Worm (Caenorhabditis elegans) whole organism, L1 larva: ENCODE results near the gene Y43C5B.2.

Experiments used
- C04F5.9 ChIP-seq: sonication (generic microtip); optimal IDR thresholded peaks from 2 replicates; lab custom pipeline; 2016; ENCODE audit warnings: missing genetic modification characterization, missing compliant biosample characterization
- C34B4.2 ChIP-seq: sonication (generic microtip); optimal IDR thresholded peaks from 2 replicates; lab custom pipeline; 2017; ENCODE audit warnings: mild to moderate bottlenecking, missing genetic modification characterization, missing compliant biosample characterization
- aly-2 ChIP-seq: fragments of 150-350 bp; optimal IDR thresholded peaks from 2 replicates; lab custom pipeline; 2014; ENCODE audit warnings: missing biosample characterization, missing genetic modification characterization
- ama-1 ChIP-seq: fragments of 150-350 bp; optimal IDR thresholded peaks from 2 replicates; lab custom pipeline; 2014
- ceh-8 ChIP-seq: fragments of 200-800 bp; sonication (Bioruptor generic); optimal IDR thresholded peaks from 2 replicates; lab custom pipeline; 2018; ENCODE audit warnings: mild to moderate bottlenecking, missing genetic modification characterization, moderate library complexity, missing compliant biosample characterization
- ceh-82 ChIP-seq, 3 experiments: fragments of 150-350 bp in 1 of 3; sonication (generic microtip) in 2 of 3; optimal IDR thresholded peaks; 2 replicates each; lab custom pipeline; 2014 to 2017; ENCODE audit warnings: missing biosample characterization in 3 of 3, missing genetic modification characterization in 3 of 3
- ces-1 ChIP-seq: fragments of 150-350 bp; optimal IDR thresholded peaks from 2 replicates; lab custom pipeline; 2014; ENCODE audit warnings: missing biosample characterization, missing genetic modification reagents, missing genetic modification characterization
- efl-3 ChIP-seq: fragments of 200-800 bp; sonication (Bioruptor generic); optimal IDR thresholded peaks from 2 replicates; lab custom pipeline; 2018; ENCODE audit warnings: mild to moderate bottlenecking, missing genetic modification characterization, missing compliant biosample characterization
- elt-3 ChIP-seq, 6 experiments: fragments of 150-350 bp in 1 of 6; sonication (generic microtip); optimal IDR thresholded peaks; 2 replicates each; lab custom pipeline; 2017 to 2018; ENCODE audit warnings: missing biosample characterization in 6 of 6, missing genetic modification characterization in 6 of 6, inconsistent platforms in 1 of 6
- ets-5 ChIP-seq: fragments of 200-800 bp; sonication (Bioruptor generic); IDR thresholded peaks from 2 replicates; pipeline ENCODE4 v1.3.6; 2022; ENCODE audit warnings: missing genetic modification characterization, missing compliant biosample characterization
- fkh-10 ChIP-seq: sonication (generic microtip); optimal IDR thresholded peaks from 2 replicates; lab custom pipeline; 2017; ENCODE audit warnings: missing biosample characterization, missing genetic modification reagents, missing genetic modification characterization
- fkh-8 ChIP-seq: sonication (generic microtip); optimal IDR thresholded peaks from 2 replicates; lab custom pipeline; 2016; ENCODE audit warnings: mild to moderate bottlenecking, missing genetic modification characterization, missing compliant biosample characterization
- hlh-17 ChIP-seq: fragments of 200-800 bp; sonication (Bioruptor generic); optimal IDR thresholded peaks from 2 replicates; lab custom pipeline; 2018; ENCODE audit warnings: missing genetic modification characterization, mild to moderate bottlenecking, missing compliant biosample characterization, moderate library complexity, borderline replicate concordance
- irx-1 ChIP-seq: sonication (generic microtip); optimal IDR thresholded peaks from 2 replicates; lab custom pipeline; 2016; ENCODE audit warnings: missing genetic modification characterization, missing compliant biosample characterization
- jun-1 ChIP-seq: fragments of 150-350 bp; optimal IDR thresholded peaks from 2 replicates; lab custom pipeline; 2014; ENCODE audit warnings: missing biosample characterization, missing genetic modification reagents, missing genetic modification characterization
- lin-35 ChIP-seq, 2 experiments: fragments of 150-350 bp; optimal IDR thresholded peaks; 2 replicates each; lab custom pipeline; 2014; ENCODE audit warnings: missing biosample characterization in 2 of 2, missing genetic modification characterization in 2 of 2, missing genetic modification reagents in 2 of 2
- lir-3 ChIP-seq: sonication (generic microtip); optimal IDR thresholded peaks from 2 replicates; lab custom pipeline; 2016; ENCODE audit warnings: mild to moderate bottlenecking, missing genetic modification characterization, moderate library complexity, missing compliant biosample characterization; ENCODE audit not compliant: poor library complexity
- mdl-1 ChIP-seq, 2 experiments: fragments of 150-350 bp; optimal IDR thresholded peaks; 2 replicates each; lab custom pipeline; 2014 to 2017; ENCODE audit warnings: missing biosample characterization in 2 of 2, missing genetic modification characterization in 2 of 2, inconsistent platforms in 1 of 2
- mef-2 ChIP-seq: fragments of 150-350 bp; optimal IDR thresholded peaks from 2 replicates; lab custom pipeline; 2014; ENCODE audit warnings: missing biosample characterization, missing genetic modification characterization
- mep-1 ChIP-seq: fragments of 150-350 bp; optimal IDR thresholded peaks from 2 replicates; lab custom pipeline; 2014; ENCODE audit warnings: missing biosample characterization, missing genetic modification characterization
- nhr-19 ChIP-seq: fragments of 200-800 bp; sonication (Bioruptor generic); conservative IDR thresholded peaks from 2 replicates; pipeline ENCODE4 v1.3.6; 2022; ENCODE audit warnings: missing genetic modification characterization, missing compliant biosample characterization
- nhr-20 ChIP-seq: sonication (generic microtip); optimal IDR thresholded peaks from 2 replicates; lab custom pipeline; 2016; ENCODE audit warnings: mild to moderate bottlenecking, missing genetic modification characterization, missing compliant biosample characterization
- nhr-28 ChIP-seq: fragments of 150-350 bp; optimal IDR thresholded peaks from 2 replicates; lab custom pipeline; 2014; ENCODE audit warnings: missing biosample characterization, missing genetic modification characterization
- nhr-47 ChIP-seq: sonication (generic microtip); optimal IDR thresholded peaks from 2 replicates; lab custom pipeline; 2016; ENCODE audit warnings: mild to moderate bottlenecking, missing genetic modification characterization, moderate library complexity, missing compliant biosample characterization
- nhr-71 ChIP-seq: sonication (generic microtip); optimal IDR thresholded peaks from 2 replicates; lab custom pipeline; 2016; ENCODE audit warnings: mild to moderate bottlenecking, missing genetic modification characterization, moderate library complexity, missing compliant biosample characterization
- nhr-76 ChIP-seq: sonication (generic microtip); optimal IDR thresholded peaks from 2 replicates; lab custom pipeline; 2017; ENCODE audit warnings: missing biosample characterization, missing genetic modification characterization
- nhr-77 ChIP-seq: fragments of 150-350 bp; optimal IDR thresholded peaks from 2 replicates; lab custom pipeline; 2014; ENCODE audit warnings: missing biosample characterization, missing genetic modification characterization
- nhr-90 ChIP-seq: sonication (generic microtip); optimal IDR thresholded peaks from 2 replicates; lab custom pipeline; 2016; ENCODE audit warnings: mild to moderate bottlenecking, missing genetic modification characterization, missing compliant biosample characterization; ENCODE audit not compliant: poor library complexity
- rnt-1 ChIP-seq: sonication (generic microtip); optimal IDR thresholded peaks from 2 replicates; lab custom pipeline; 2016; ENCODE audit warnings: mild to moderate bottlenecking, missing genetic modification characterization, moderate library complexity, missing compliant biosample characterization
- snu-23 ChIP-seq: sonication (generic microtip); optimal IDR thresholded peaks from 2 replicates; lab custom pipeline; 2016; ENCODE audit warnings: missing genetic modification characterization, missing compliant biosample characterization
- sup-37 ChIP-seq: fragments of 200-800 bp; sonication (Bioruptor generic); optimal IDR thresholded peaks from 2 replicates; lab custom pipeline; 2018; ENCODE audit warnings: mild to moderate bottlenecking, missing genetic modification characterization, missing compliant biosample characterization
- swsn-7 ChIP-seq: sonication (generic microtip); optimal IDR thresholded peaks from 2 replicates; lab custom pipeline; 2016; ENCODE audit warnings: missing genetic modification characterization, missing compliant biosample characterization
- tbx-2 ChIP-seq: sonication (generic microtip); optimal IDR thresholded peaks from 2 replicates; lab custom pipeline; 2016; ENCODE audit warnings: missing genetic modification characterization, missing compliant biosample characterization
- unc-62 ChIP-seq: fragments of 150-350 bp; optimal IDR thresholded peaks from 2 replicates; lab custom pipeline; 2014; ENCODE audit warnings: missing biosample characterization, missing genetic modification reagents, missing genetic modification characterization
- vab-15 ChIP-seq: sonication (generic microtip); optimal IDR thresholded peaks from 2 replicates; lab custom pipeline; 2017; ENCODE audit warnings: missing genotype, mild to moderate bottlenecking, missing genetic modification characterization, missing compliant biosample characterization
- zag-1 ChIP-seq: fragments of 150-350 bp; optimal IDR thresholded peaks from 2 replicates; lab custom pipeline; 2014; ENCODE audit warnings: missing biosample characterization, missing genetic modification characterization
- zip-4 ChIP-seq: fragments of 200-800 bp; sonication (Bioruptor generic); optimal IDR thresholded peaks from 2 replicates; lab custom pipeline; 2018; ENCODE audit warnings: mild to moderate bottlenecking, missing genetic modification characterization, moderate library complexity, missing compliant biosample characterization
- ztf-11 ChIP-seq, 2 experiments: sonication (generic microtip); optimal IDR thresholded peaks; 2 replicates each; lab custom pipeline; 2016 to 2017; ENCODE audit warnings: missing genetic modification characterization in 2 of 2, missing biosample characterization in 1 of 2, missing compliant biosample characterization in 1 of 2
- ztf-4 ChIP-seq: fragments of 150-350 bp; optimal IDR thresholded peaks from 2 replicates; lab custom pipeline; 2014; ENCODE audit warnings: missing biosample characterization, missing genetic modification characterization

The Y43C5B.2 gene

DNA sequence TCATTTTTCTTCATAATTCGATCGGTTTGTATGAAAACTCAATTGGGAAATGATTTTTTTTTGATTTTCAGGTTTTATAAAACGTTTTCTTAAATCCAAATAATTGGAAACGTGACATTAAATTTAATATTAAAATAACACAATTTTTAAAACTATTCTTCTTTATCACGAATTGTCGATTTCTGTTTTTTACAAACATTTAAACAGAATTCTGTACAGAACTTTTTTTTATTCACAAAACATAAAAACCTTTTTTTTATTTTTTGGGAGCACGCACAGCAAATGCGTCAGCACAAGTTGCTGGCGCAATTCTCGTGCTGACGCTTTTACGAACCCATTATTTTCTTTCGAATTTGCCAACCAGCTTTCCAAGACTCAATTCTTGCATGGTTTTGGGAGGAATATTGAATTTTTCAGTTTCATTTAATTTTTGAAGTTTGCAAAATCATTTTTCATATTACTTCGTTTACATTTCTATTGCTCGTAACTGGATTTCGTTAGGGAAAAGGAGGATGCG, 21.7 kb upstream of the Y43C5B.2 start, which contains the start of gene mpz-5 (continued):
- TF ChIP-seq nhr-77 (tag; lab: Kevin White, UChicago) = peak; percentile 12
- no peak for TF ChIP-seq sup-37 (GFP tag; lab: Kevin White, UChicago)
- TF ChIP-seq nhr-71 (tag; lab: Kevin White, UChicago) = peak; percentile 88
- peak in 2 of 6 experiments; percentile 14 to 48 for TF ChIP-seq elt-3 (tag; optimal IDR thresholded peaks at IDR 0.05; lab: Kevin White, UChicago)
- TF ChIP-seq mef-2 (tag; lab: Kevin White, UChicago) = peak; percentile 12
- TF ChIP-seq unc-62 = no peak
- TF ChIP-seq irx-1 = peak; percentile 71
- TF ChIP-seq aly-2 (tag; lab: Kevin White, UChicago) = no peak
- peak; percentile 67 to 82 (median 76) for TF ChIP-seq ceh-82 (tag; optimal IDR thresholded peaks at IDR 0.05; lab: Kevin White, UChicago)
- TF ChIP-seq swsn-7 (tag; lab: Kevin White, UChicago) = peak; percentile 83
- TF ChIP-seq efl-3 (GFP tag; lab: Kevin White, UChicago) = no peak
- TF ChIP-seq ceh-8 (GFP tag; lab: Kevin White, UChicago) = peak; percentile 7
- peak; percentile 96 for TF ChIP-seq mep-1 (tag; lab: Kevin White, UChicago)
- no peak for TF ChIP-seq ztf-11 (tag; optimal IDR thresholded peaks at IDR 0.05; lab: Kevin White, UChicago)
- no peak for TF ChIP-seq vab-15 (tag; lab: Kevin White, UChicago)
- peak; percentile 73 for TF ChIP-seq nhr-19
- no peak for TF ChIP-seq zip-4 (GFP tag; lab: Kevin White, UChicago)
- TF ChIP-seq hlh-17 (GFP tag; lab: Kevin White, UChicago) = no peak
- peak; percentile 75 for TF ChIP-seq nhr-90 (tag; lab: Kevin White, UChicago)
- no peak for TF ChIP-seq jun-1 (tag; lab: Kevin White, UChicago)
- no peak for TF ChIP-seq nhr-76 (tag; lab: Kevin White, UChicago)
- peak; percentile 85 for TF ChIP-seq snu-23
- TF ChIP-seq nhr-47 (tag; lab: Kevin White, UChicago) = peak; percentile 86
- TF ChIP-seq mdl-1 (tag; optimal IDR thresholded peaks at IDR 0.05; lab: Kevin White, UChicago) = peak in 1 of 2 experiments; percentile 51
- peak; percentile 87 for TF ChIP-seq rnt-1 (tag; lab: Kevin White, UChicago)
- no peak for TF ChIP-seq C34B4.2 (tag; lab: Kevin White, UChicago)

ce11 chrIV:10368326-10368725, 16.2 kb upstream of the Y43C5B.2 start, which contains the start of gene iars-1:
iars-1 (plus strand) TSS chrIV:10368601.
- TF ChIP-seq zag-1 (tag; lab: Kevin White, UChicago) (no peak), fkh-10 (GFP tag; lab: Kevin White, UChicago) (no peak), efl-3 (GFP tag; lab: Kevin White, UChicago) (no peak), lir-3 (tag; lab: Kevin White, UChicago) (no peak), ces-1 (no peak), ets-5 (no peak), nhr-20 (tag; lab: Kevin White, UChicago) (no peak), ztf-4 (tag; lab: Kevin White, UChicago) (no peak), ama-1 (lab: Kevin White, UChicago) (no peak), C04F5.9 (tag; lab: Kevin White, UChicago) (no peak), lin-35 (GFP tag; optimal IDR thresholded peaks at IDR 0.05; lab: Kevin White, UChicago) (no peak), ceh-82 (tag; optimal IDR thresholded peaks at IDR 0.05; lab: Kevin White, UChicago) (no peak), vab-15 (tag; lab: Kevin White, UChicago) (no peak), nhr-28 (tag; lab: Kevin White, UChicago) (no peak), fkh-8 (tag; lab: Kevin White, UChicago) (no peak), tbx-2 (tag; lab: Kevin White, UChicago) (no peak)
